Fruit fly (Drosophila melanogaster) whole organism, embryonic: ENCODE results near the gene CG12075.
A peak's percentile ranks its signal among the peaks of the same experiment; 100 is the strongest.

ENCODE experiments used
- Adf1 ChIP-seq: fragments of 200-800 bp; sonication (Bioruptor generic); IDR thresholded peaks from 2 replicates; pipeline ENCODE4 v1.3.6; 2022; ENCODE audit warnings: missing biosample characterization, missing genetic modification characterization
- CG11695 ChIP-seq: fragments of 200-800 bp; sonication (Bioruptor generic); IDR thresholded peaks from 3 replicates; pipeline ENCODE4 v1.3.6; 2022; ENCODE audit warnings: missing biosample characterization, missing genetic modification characterization
- CG12744 ChIP-seq: fragments of 200-800 bp; sonication (Bioruptor generic); optimal IDR thresholded peaks from 2 replicates; lab custom pipeline; 2016; ENCODE audit warnings: missing biosample characterization, missing genetic modification characterization
- CG13287 ChIP-seq: fragments of 200-800 bp; sonication (Bioruptor generic); IDR thresholded peaks from 2 replicates; pipeline ENCODE4 v1.3.6; 2022; ENCODE audit warnings: missing biosample characterization, missing genetic modification characterization; ENCODE audit not compliant: partially characterized antibody
- CG1603 ChIP-seq: fragments of 200-800 bp; sonication (Bioruptor generic); optimal IDR thresholded peaks from 2 replicates; lab custom pipeline; 2019; ENCODE audit warnings: missing biosample characterization, mild to moderate bottlenecking, missing genetic modification characterization, moderate library complexity
- CG16813 ChIP-seq: fragments of 200-800 bp; sonication (Bioruptor generic); IDR thresholded peaks from 3 replicates; pipeline ENCODE4 v1.3.6; 2022; ENCODE audit warnings: missing biosample characterization, missing genetic modification characterization; ENCODE audit not compliant: partially characterized antibody
- CG2199 ChIP-seq: fragments of 200-800 bp; sonication (Bioruptor generic); IDR thresholded peaks from 3 replicates; pipeline ENCODE4 v1.3.6; 2022; ENCODE audit warnings: missing biosample characterization, missing genetic modification characterization
- CG34422 ChIP-seq: fragments of 200-800 bp; sonication (Bioruptor generic); IDR thresholded peaks from 3 replicates; pipeline ENCODE4 v1.3.6; 2022; ENCODE audit warnings: missing biosample characterization, missing genetic modification characterization
- CG6175 ChIP-seq: fragments of 200-800 bp; sonication (Bioruptor generic); IDR thresholded peaks from 3 replicates; pipeline ENCODE4 v1.3.6; 2022; ENCODE audit warnings: missing biosample characterization, missing genetic modification characterization
- CG7745 ChIP-seq: fragments of 200-800 bp; sonication (Bioruptor generic); optimal IDR thresholded peaks from 2 replicates; lab custom pipeline; 2018; ENCODE audit warnings: missing biosample characterization, mild to moderate bottlenecking, missing genetic modification characterization, moderate library complexity
- CG7963 ChIP-seq: fragments of 200-800 bp; sonication (Bioruptor generic); IDR thresholded peaks from 3 replicates; pipeline ENCODE4 v1.3.6; 2022; ENCODE audit warnings: missing biosample characterization, missing genetic modification characterization; ENCODE audit not compliant: partially characterized antibody
- CG8388 ChIP-seq: fragments of 200-800 bp; sonication (Bioruptor generic); optimal IDR thresholded peaks from 2 replicates; lab custom pipeline; 2019; ENCODE audit warnings: missing biosample characterization, mild to moderate bottlenecking, missing genetic modification characterization, moderate library complexity
- CG8478 ChIP-seq: fragments of >200 bp; optimal IDR thresholded peaks from 2 replicates; lab custom pipeline; 2018
- CHES-1-like ChIP-seq: fragments of 200-800 bp; sonication (Bioruptor generic); optimal IDR thresholded peaks from 2 replicates; lab custom pipeline; 2016; ENCODE audit warnings: missing biosample characterization, missing genetic modification characterization
- CoRest ChIP-seq: fragments of 200-800 bp; sonication (Bioruptor generic); optimal IDR thresholded peaks from 3 replicates; lab custom pipeline; 2018; ENCODE audit warnings: missing biosample characterization, mild to moderate bottlenecking, missing genetic modification characterization, moderate library complexity
- Deaf1 ChIP-seq: fragments of 200-800 bp; optimal IDR thresholded peaks from 3 replicates; lab custom pipeline; 2019; ENCODE audit warnings: missing biosample characterization, mild to moderate bottlenecking, missing genetic modification characterization, moderate library complexity
- Dref ChIP-seq: fragments of 200-800 bp; sonication (Bioruptor generic); IDR thresholded peaks from 2 replicates; pipeline ENCODE4 v1.3.6; 2022; ENCODE audit warnings: missing biosample characterization, missing genetic modification characterization
- HLH4C ChIP-seq: fragments of 200-800 bp; sonication (Bioruptor generic); IDR thresholded peaks from 3 replicates; pipeline ENCODE4 v1.3.6; 2022; ENCODE audit warnings: missing biosample characterization, missing genetic modification characterization; ENCODE audit not compliant: partially characterized antibody
- HLHmδ ChIP-seq: fragments of 200-800 bp; sonication (Bioruptor generic); optimal IDR thresholded peaks from 2 replicates; lab custom pipeline; 2018; ENCODE audit warnings: missing biosample characterization, mild to moderate bottlenecking, missing genetic modification characterization, moderate library complexity
- Hmx ChIP-seq: fragments of 200-800 bp; sonication (Bioruptor generic); optimal IDR thresholded peaks from 2 replicates; lab custom pipeline; 2016; ENCODE audit warnings: missing biosample characterization, missing genetic modification characterization
- Hr51 ChIP-seq, 2 experiments: fragments of 200-800 bp; sonication (Bioruptor generic); optimal IDR thresholded peaks; 2 replicates in 1 of 2; 3 replicates in 1 of 2; lab custom pipeline; 2016 to 2018; ENCODE audit warnings: missing biosample characterization in 2 of 2, missing genetic modification characterization in 2 of 2, mild to moderate bottlenecking in 1 of 2, moderate library complexity in 1 of 2
- Lim3 ChIP-seq: fragments of 200-800 bp; sonication (Bioruptor generic); IDR thresholded peaks from 2 replicates; pipeline ENCODE4 v1.3.6; 2022; ENCODE audit warnings: missing biosample characterization, missing genetic modification characterization
- MBD-R2 ChIP-seq: fragments of 200-800 bp; sonication (Bioruptor generic); IDR thresholded peaks from 2 replicates; pipeline ENCODE4 v1.3.6; 2022; ENCODE audit warnings: missing biosample characterization, missing genetic modification characterization
- Nf-YA ChIP-seq: fragments of 200-800 bp; sonication (Bioruptor generic); IDR thresholded peaks from 2 replicates; pipeline ENCODE4 v1.3.6; 2022; ENCODE audit warnings: missing biosample characterization, missing genetic modification characterization
- Opbp ChIP-seq: fragments of 200-800 bp; sonication (Bioruptor generic); IDR thresholded peaks from 3 replicates; pipeline ENCODE4 v1.3.6; 2022; ENCODE audit warnings: missing biosample characterization, missing genetic modification characterization; ENCODE audit not compliant: partially characterized antibody
- Rfx ChIP-seq: fragments of 200-800 bp; sonication (Bioruptor generic); IDR thresholded peaks from 2 replicates; pipeline ENCODE4 v1.3.6; 2022; ENCODE audit warnings: missing biosample characterization, missing genetic modification characterization
- Scr ChIP-seq: fragments of 200-800 bp; sonication (Bioruptor generic); IDR thresholded peaks from 2 replicates; pipeline ENCODE4 v1.3.6; 2022; ENCODE audit warnings: missing biosample characterization, missing genetic modification characterization; ENCODE audit not compliant: partially characterized antibody
- amos ChIP-seq: fragments of 200-800 bp; sonication (Bioruptor generic); IDR thresholded peaks from 2 replicates; pipeline ENCODE4 v1.3.6; 2022; ENCODE audit warnings: missing biosample characterization, missing genetic modification characterization; ENCODE audit not compliant: partially characterized antibody
- cg ChIP-seq: fragments of 200-800 bp; sonication (Bioruptor generic); optimal IDR thresholded peaks from 3 replicates; lab custom pipeline; 2019; ENCODE audit warnings: missing biosample characterization, mild to moderate bottlenecking, missing genetic modification characterization, moderate library complexity
- chinmo ChIP-seq: fragments of 200-800 bp; sonication (Bioruptor generic); IDR thresholded peaks from 4 replicates; pipeline ENCODE4 v1.3.6; 2022; ENCODE audit warnings: missing biosample characterization, missing genetic modification characterization; ENCODE audit not compliant: partially characterized antibody
- ci ChIP-seq: fragments of 200-800 bp; sonication (Bioruptor generic); IDR thresholded peaks from 3 replicates; pipeline ENCODE4 v1.3.6; 2022; ENCODE audit warnings: missing biosample characterization, missing genetic modification characterization
- ewg ChIP-seq: fragments of 200-800 bp; sonication (Bioruptor generic); optimal IDR thresholded peaks from 3 replicates; lab custom pipeline; 2017; ENCODE audit warnings: mild to moderate bottlenecking, missing biosample characterization, missing genetic modification reagents, missing genetic modification characterization
- ftz-f1 ChIP-seq: fragments of 200-800 bp; sonication (Bioruptor generic); optimal IDR thresholded peaks from 2 replicates; lab custom pipeline; 2016; ENCODE audit warnings: missing biosample characterization, missing genetic modification characterization
- hkb ChIP-seq, 2 experiments: fragments of 200-800 bp in 1 of 2; fragments of >200 bp in 1 of 2; sonication (Bioruptor generic) in 1 of 2; IDR thresholded peaks in 1 of 2; optimal IDR thresholded peaks in 1 of 2; 2 replicates each; pipeline versions ENCODE4 v1.3.6 to Lab custom; 2017 to 2022; ENCODE audit warnings: missing biosample characterization in 1 of 2, missing genetic modification characterization in 1 of 2
- jing ChIP-seq: fragments of 200-800 bp; sonication (Bioruptor generic); optimal IDR thresholded peaks from 2 replicates; lab custom pipeline; 2018; ENCODE audit warnings: missing biosample characterization, mild to moderate bottlenecking, missing genetic modification characterization
- klu ChIP-seq: fragments of 200-800 bp; sonication (Bioruptor generic); IDR thresholded peaks from 2 replicates; pipeline ENCODE4 v1.3.6; 2022; ENCODE audit warnings: missing biosample characterization, missing genetic modification characterization
- lilli ChIP-seq: fragments of 200-800 bp; sonication (Bioruptor generic); optimal IDR thresholded peaks from 3 replicates; lab custom pipeline; 2016; ENCODE audit warnings: missing biosample characterization, missing genetic modification characterization
- mirr ChIP-seq: fragments of 200-800 bp; sonication (Bioruptor generic); optimal IDR thresholded peaks from 3 replicates; lab custom pipeline; 2018; ENCODE audit warnings: missing biosample characterization, mild to moderate bottlenecking, missing genetic modification characterization
- nmo ChIP-seq: fragments of 200-800 bp; sonication (Bioruptor generic); optimal IDR thresholded peaks from 2 replicates; lab custom pipeline; 2018; ENCODE audit warnings: missing biosample characterization, mild to moderate bottlenecking, missing genetic modification characterization, moderate library complexity
- pita ChIP-seq: fragments of 200-800 bp; sonication (Bioruptor generic); optimal IDR thresholded peaks from 2 replicates; lab custom pipeline; 2017; ENCODE audit warnings: missing biosample characterization, mild to moderate bottlenecking, missing genetic modification characterization
- prd ChIP-seq, 3 experiments: fragments of >200 bp in 2 of 3; fragments of 200-800 bp in 1 of 3; sonication (Bioruptor generic) in 1 of 3; optimal IDR thresholded peaks in 2 of 3; IDR thresholded peaks in 1 of 3; 2 replicates in 2 of 3; 3 replicates in 1 of 3; pipeline versions ENCODE4 v1.3.6 to Lab custom; 2017 to 2022; ENCODE audit warnings: missing biosample characterization in 1 of 3, missing genetic modification characterization in 1 of 3
- sd ChIP-seq: fragments of 200-800 bp; sonication (Bioruptor generic); optimal IDR thresholded peaks from 3 replicates; lab custom pipeline; 2018; ENCODE audit warnings: missing biosample characterization, mild to moderate bottlenecking, missing genetic modification characterization, moderate library complexity
- sna ChIP-seq: fragments of 200-800 bp; sonication (Bioruptor generic); IDR thresholded peaks from 2 replicates; pipeline ENCODE4 v1.3.6; 2022; ENCODE audit warnings: missing biosample characterization, missing genetic modification characterization; ENCODE audit not compliant: partially characterized antibody
- vnd ChIP-seq: fragments of 200-800 bp; sonication (Bioruptor generic); IDR thresholded peaks from 3 replicates; pipeline ENCODE4 v1.3.6; 2022; ENCODE audit warnings: missing biosample characterization, missing genetic modification characterization; ENCODE audit not compliant: partially characterized antibody
- vvl ChIP-seq: fragments of 200-800 bp; sonication (Bioruptor generic); IDR thresholded peaks from 2 replicates; pipeline ENCODE4 v1.3.6; 2022; ENCODE audit warnings: missing biosample characterization, missing genetic modification characterization
- zen2 ChIP-seq: fragments of 200-800 bp; sonication (Bioruptor generic); IDR thresholded peaks from 3 replicates; pipeline ENCODE4 v1.3.6; 2022; ENCODE audit warnings: missing biosample characterization, missing genetic modification characterization; ENCODE audit not compliant: partially characterized antibody
- zfh2 ChIP-seq: fragments of 200-800 bp; sonication (Bioruptor generic); optimal IDR thresholded peaks from 2 replicates; lab custom pipeline; 2016; ENCODE audit warnings: missing biosample characterization, missing genetic modification characterization

Gene CG12075

dm6 chrX:8805729-8806128 lies 32.4 kb upstream of the CG12075 start, which contains the start of gene Lim1 (continued):
- TF ChIP-seq CG16813 (GFP tag; lab: Robert Waterston, UW) (no peak), CG13287 (GFP tag; lab: Robert Waterston, UW) (peak; percentile 43; the same call in 1 of the 2 replicates), vnd (GFP tag; lab: Robert Waterston, UW) (0 out of 3 replicates have a peak, but pooled peaks have one; percentile 10), CG34422 (GFP tag; lab: Robert Waterston, UW) (no peak), Hmx (GFP tag; lab: Kevin White, UChicago) (no peak), sd (tag; lab: Kevin White, UChicago) (peak; percentile 24), prd (optimal IDR thresholded peaks at IDR 0.05; lab: Kevin White, UChicago) (no peak), prd (GFP tag; IDR thresholded peaks at IDR 0.05; lab: Robert Waterston, UW) (no peak), CG11695 (GFP tag; lab: Robert Waterston, UW) (peak; percentile 12; the same call in 1 of the 3 replicates), Hr51 (GFP tag; optimal IDR thresholded peaks at IDR 0.05; lab: Kevin White, UChicago) (no peak), CG2199 (GFP tag; lab: Robert Waterston, UW) (0 out of 3 replicates have a peak, but pooled peaks have one; percentile 28), zen2 (GFP tag; lab: Robert Waterston, UW) (peak; percentile 40; the same call in 1 of the 3 replicates), zfh2 (GFP tag; lab: Kevin White, UChicago) (no peak), CG7963 (0 out of 3 replicates have a peak, but pooled peaks have one; percentile 16), ftz-f1 (GFP tag; lab: Kevin White, UChicago) (peak; percentile 4), ci (GFP tag; lab: Robert Waterston, UW) (peak; percentile 72; the same call in 2 of the 3 replicates), HLHmδ (peak; percentile 15), jing (GFP tag; lab: Kevin White, UChicago) (peak; percentile 86), CHES-1-like (GFP tag; lab: Kevin White, UChicago) (no peak), pita (GFP tag; lab: Kevin White, UChicago) (no peak), hkb (optimal IDR thresholded peaks at IDR 0.05; lab: Kevin White, UChicago) (no peak), hkb (GFP tag; IDR thresholded peaks at IDR 0.05; lab: Robert Waterston, UW) (peak; percentile 48), CoRest (tag; lab: Kevin White, UChicago) (peak; percentile 49), HLH4C (GFP tag; lab: Robert Waterston, UW) (peak; percentile 17; the same call in 1 of the 3 replicates), ewg (GFP tag; lab: Kevin White, UChicago) (peak; percentile 73), cg (GFP tag; lab: Kevin White, UChicago) (peak; percentile 87), Adf1 (peak; percentile 100), Scr (peak; percentile 43), CG8388 (GFP tag; lab: Kevin White, UChicago) (no peak), nmo (GFP tag; lab: Kevin White, UChicago) (peak; percentile 41), CG12744 (GFP tag; lab: Kevin White, UChicago) (peak; percentile 18), lilli (GFP tag; lab: Kevin White, UChicago) (no peak), Lim3 (GFP tag; lab: Robert Waterston, UW) (no peak), MBD-R2 (0 out of 2 replicates have a peak, but pooled peaks have one; percentile 12), vvl (GFP tag; lab: Robert Waterston, UW) (peak; percentile 65), chinmo (peak; percentile 93; the same call in 3 of the 4 replicates), Deaf1 (tag; lab: Kevin White, UChicago) (peak; percentile 100), CG8478 (lab: Kevin White, UChicago) (peak; percentile 99), CG6175 (GFP tag; lab: Robert Waterston, UW) (peak; percentile 86), CG7745 (tag; lab: Kevin White, UChicago) (no peak), Nf-YA (GFP tag; lab: Robert Waterston, UW) (peak; percentile 98), amos (GFP tag; lab: Robert Waterston, UW) (peak; percentile 39; the same call in 1 of the 2 replicates), CG1603 (peak; percentile 6), sna (GFP tag; lab: Robert Waterston, UW) (peak; percentile 53; the same call in 1 of the 2 replicates), Opbp (GFP tag; lab: Robert Waterston, UW) (0 out of 3 replicates have a peak, but pooled peaks have one; percentile 39), Rfx (GFP tag; lab: Robert Waterston, UW) (0 out of 2 replicates have a peak, but pooled peaks have one; percentile 42), mirr (GFP tag; lab: Kevin White, UChicago) (no peak), klu (GFP tag; lab: Robert Waterston, UW) (no peak), Dref (0 out of 2 replicates have a peak, but pooled peaks have one; percentile 25)
